Worm (Caenorhabditis elegans) whole organism, L4 larva: ENCODE results near the gene T27E4.1.

Source experiments
- F10B5.3 ChIP-seq: sonication (generic microtip); optimal IDR thresholded peaks from 2 replicates; lab custom pipeline; 2016; ENCODE audit warnings: mild to moderate bottlenecking, missing genetic modification characterization, missing compliant biosample characterization
- aly-2 ChIP-seq: sonication (generic microtip); optimal IDR thresholded peaks from 2 replicates; lab custom pipeline; 2018; ENCODE audit warnings: missing biosample characterization, missing genetic modification characterization
- ceh-62 ChIP-seq: sonication (generic microtip); optimal IDR thresholded peaks from 2 replicates; lab custom pipeline; 2017; ENCODE audit warnings: missing biosample characterization, missing genetic modification characterization
- daf-12 ChIP-seq: fragments of 150-350 bp; optimal IDR thresholded peaks from 2 replicates; lab custom pipeline; 2014; ENCODE audit warnings: missing biosample characterization, missing genetic modification reagents, missing genetic modification characterization
- daf-8 ChIP-seq: fragments of 200-800 bp; sonication (Bioruptor generic); IDR thresholded peaks from 2 replicates; pipeline ENCODE4 v1.3.6; 2022; ENCODE audit warnings: missing genetic modification characterization, missing compliant biosample characterization
- lim-7 ChIP-seq: fragments of 200-800 bp; sonication (Bioruptor generic); IDR thresholded peaks from 2 replicates; pipeline ENCODE4 v1.3.6; 2022; ENCODE audit warnings: missing genetic modification characterization, missing compliant biosample characterization
- mdl-1 ChIP-seq, 2 experiments: fragments of 150-350 bp in 1 of 2; sonication (generic microtip) in 1 of 2; optimal IDR thresholded peaks; 2 replicates each; lab custom pipeline; 2014 to 2017; ENCODE audit warnings: missing biosample characterization in 2 of 2, missing genetic modification characterization in 2 of 2
- mdt-29 ChIP-seq: fragments of 200-800 bp; sonication (Bioruptor generic); IDR thresholded peaks from 2 replicates; pipeline ENCODE4 v1.3.6; 2022; ENCODE audit warnings: missing genetic modification reagents, missing genetic modification characterization, missing compliant biosample characterization
- nhr-77 ChIP-seq: fragments of 150-350 bp; optimal IDR thresholded peaks from 2 replicates; lab custom pipeline; 2014; ENCODE audit warnings: missing biosample characterization, missing genetic modification characterization
- pha-4 ChIP-seq, 2 experiments: fragments of 150-350 bp in 1 of 2; fragments of 200-800 bp in 1 of 2; sonication (Bioruptor generic) in 1 of 2; IDR thresholded peaks in 1 of 2; optimal IDR thresholded peaks in 1 of 2; 2 replicates each; pipeline versions ENCODE4 v1.3.6 to Lab custom; 2014 to 2022; ENCODE audit warnings: missing genetic modification characterization in 2 of 2, missing genetic modification reagents in 2 of 2, missing biosample characterization in 1 of 2, missing compliant biosample characterization in 1 of 2
- saeg-2 ChIP-seq: fragments of 200-800 bp; sonication (Bioruptor generic); IDR thresholded peaks from 2 replicates; pipeline ENCODE4 v1.3.6; 2022; ENCODE audit warnings: missing genetic modification reagents, missing genetic modification characterization, missing compliant biosample characterization
- snpc-4 ChIP-seq: fragments of 150-350 bp; optimal IDR thresholded peaks from 2 replicates; lab custom pipeline; 2014; ENCODE audit warnings: missing biosample characterization, missing genetic modification characterization

DNA sequence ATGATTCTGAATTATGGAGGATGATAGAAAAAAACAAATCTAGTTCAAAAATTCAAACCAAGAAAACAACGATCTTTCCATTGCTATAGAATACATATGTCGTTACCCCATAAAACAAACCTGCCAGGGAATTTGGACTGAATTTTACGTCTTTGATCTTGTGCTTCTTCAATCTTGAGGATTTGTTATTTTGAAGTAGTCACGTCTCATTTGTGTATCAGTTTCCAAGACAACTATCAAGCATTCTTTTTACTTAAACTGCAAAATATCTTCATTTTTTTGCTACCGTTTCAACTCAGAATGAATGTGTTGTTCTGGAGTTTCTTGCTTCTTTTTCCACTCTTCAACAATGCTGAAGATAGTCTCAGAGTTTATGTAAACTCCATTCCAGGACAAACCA is 38.6 kb downstream of the T27E4.1 start, which contains the start of gene F21C10.19:
- no peak for TF ChIP-seq ceh-62 (tag; lab: Kevin White, UChicago)
- no peak for TF ChIP-seq nhr-77 (tag; lab: Kevin White, UChicago)
- no peak for TF ChIP-seq pha-4 (GFP tag; IDR thresholded peaks at IDR 0.05; lab: Robert Waterston, UW)
- TF ChIP-seq pha-4 (tag; optimal IDR thresholded peaks at IDR 0.05; lab: Kevin White, UChicago): no peak
- no peak for TF ChIP-seq aly-2 (tag; lab: Kevin White, UChicago)
- no peak for TF ChIP-seq F10B5.3
- TF ChIP-seq mdt-29 (GFP tag; lab: Robert Waterston, UW): no peak
- TF ChIP-seq snpc-4 (tag; lab: Kevin White, UChicago): no peak
- no peak for TF ChIP-seq daf-8 (GFP tag; lab: Robert Waterston, UW)
- TF ChIP-seq mdl-1 (tag; optimal IDR thresholded peaks at IDR 0.05; lab: Kevin White, UChicago): no peak
- no peak for TF ChIP-seq saeg-2 (GFP tag; lab: Robert Waterston, UW)
- no peak for TF ChIP-seq daf-12 (tag; lab: Kevin White, UChicago)
- no peak for TF ChIP-seq lim-7
